Fruit fly (Drosophila melanogaster): ENCODE measurements around the gene Pino.

dm6 chr2L:1121942-1122710, 6.6 kb downstream of the Pino start:
- no peak for TF ChIP-seq CG12768 (GFP tag; optimal IDR thresholded peaks at IDR 0.05)
- no peak for TF ChIP-seq pad (GFP tag; optimal IDR thresholded peaks at IDR 0.05)
- TF ChIP-seq CG7101 (tag; optimal IDR thresholded peaks at IDR 0.05) = peak; percentile 2
- TF ChIP-seq Mnt (GFP tag; optimal IDR thresholded peaks at IDR 0.05) = no peak
- no peak for TF ChIP-seq tj (GFP tag; optimal IDR thresholded peaks at IDR 0.05)
- no peak for TF ChIP-seq CG33017 (tag; optimal IDR thresholded peaks at IDR 0.05)
- peak; percentile 7 for TF ChIP-seq CG5204 (GFP tag; optimal IDR thresholded peaks at IDR 0.05)
- no peak for TF ChIP-seq CG7045 (GFP tag; optimal IDR thresholded peaks at IDR 0.05)
- no peak for TF ChIP-seq CG11617 (GFP tag; optimal IDR thresholded peaks at IDR 0.05)
- no peak for TF ChIP-seq bab1 (GFP tag; optimal IDR thresholded peaks at IDR 0.05)

Measured in whole organism, adult.